Worm (Caenorhabditis elegans) whole organism, L1 larva: ENCODE measurements around the gene fbxc-12.
A peak's percentile ranks its signal among the peaks of the same experiment; 100 is the strongest.

Experiments
- C16A3.4 ChIP-seq: fragments of 150-350 bp; optimal IDR thresholded peaks from 2 replicates; lab custom pipeline; 2014; ENCODE audit warnings: missing biosample characterization, missing genetic modification characterization
- aly-2 ChIP-seq: fragments of 150-350 bp; optimal IDR thresholded peaks from 2 replicates; lab custom pipeline; 2014; ENCODE audit warnings: missing biosample characterization, missing genetic modification characterization
- blmp-1 ChIP-seq: fragments of 150-350 bp; optimal IDR thresholded peaks from 2 replicates; lab custom pipeline; 2014; ENCODE audit warnings: missing biosample characterization, missing genetic modification characterization
- ceh-63 ChIP-seq: fragments of 200-800 bp; sonication (Bioruptor generic); optimal IDR thresholded peaks from 2 replicates; lab custom pipeline; 2018; ENCODE audit warnings: mild to moderate bottlenecking, missing genetic modification characterization, missing compliant biosample characterization
- ces-1 ChIP-seq: fragments of 150-350 bp; optimal IDR thresholded peaks from 2 replicates; lab custom pipeline; 2014; ENCODE audit warnings: missing biosample characterization, missing genetic modification reagents, missing genetic modification characterization
- dsc-1 ChIP-seq: sonication (generic microtip); optimal IDR thresholded peaks from 2 replicates; lab custom pipeline; 2016; ENCODE audit warnings: mild to moderate bottlenecking, missing genetic modification characterization, missing compliant biosample characterization
- efl-1 ChIP-seq, 4 experiments: fragments of 150-350 bp; optimal IDR thresholded peaks in 3 of 4; peaks in 1 of 4; 1 replicate in 1 of 4; 2 replicates in 3 of 4; lab custom pipeline; 2014; ENCODE audit warnings: missing biosample characterization in 2 of 4, missing genetic modification characterization in 2 of 4, missing genetic modification reagents in 2 of 4
- egl-27 ChIP-seq, 2 experiments: fragments of 150-350 bp in 1 of 2; sonication (generic microtip); optimal IDR thresholded peaks; 3 replicates each; lab custom pipeline; 2017 to 2018; ENCODE audit warnings: missing biosample characterization in 2 of 2, missing genetic modification characterization in 2 of 2, missing genetic modification reagents in 2 of 2
- elt-2 ChIP-seq: sonication (generic microtip); optimal IDR thresholded peaks from 2 replicates; lab custom pipeline; 2016; ENCODE audit warnings: missing genetic modification characterization, mild to moderate bottlenecking, inconsistent platforms, missing compliant biosample characterization, missing genetic modification reagents
- fkh-10 ChIP-seq: sonication (generic microtip); optimal IDR thresholded peaks from 2 replicates; lab custom pipeline; 2017; ENCODE audit warnings: missing biosample characterization, missing genetic modification reagents, missing genetic modification characterization
- fkh-4 ChIP-seq: sonication (generic microtip); optimal IDR thresholded peaks from 2 replicates; lab custom pipeline; 2016; ENCODE audit warnings: missing compliant biosample characterization, missing genetic modification characterization, borderline replicate concordance
- fos-1 ChIP-seq: fragments of 150-350 bp; optimal IDR thresholded peaks from 2 replicates; lab custom pipeline; 2014; ENCODE audit warnings: missing biosample characterization, missing genetic modification characterization
- hlh-4 ChIP-seq: sonication (generic microtip); optimal IDR thresholded peaks from 2 replicates; lab custom pipeline; 2016; ENCODE audit warnings: mild to moderate bottlenecking, missing genetic modification characterization, missing compliant biosample characterization
- jun-1 ChIP-seq: fragments of 150-350 bp; optimal IDR thresholded peaks from 2 replicates; lab custom pipeline; 2014; ENCODE audit warnings: missing biosample characterization, missing genetic modification reagents, missing genetic modification characterization
- lin-13 ChIP-seq: fragments of 150-350 bp; optimal IDR thresholded peaks from 2 replicates; lab custom pipeline; 2014; ENCODE audit warnings: missing biosample characterization, missing genetic modification reagents, missing genetic modification characterization
- lin-14 ChIP-seq: fragments of 200-800 bp; sonication (Bioruptor generic); optimal IDR thresholded peaks from 2 replicates; lab custom pipeline; 2018; ENCODE audit warnings: mild to moderate bottlenecking, missing genetic modification characterization, moderate library complexity, missing compliant biosample characterization
- lin-35 ChIP-seq, 2 experiments: fragments of 150-350 bp; optimal IDR thresholded peaks; 2 replicates each; lab custom pipeline; 2014; ENCODE audit warnings: missing biosample characterization in 2 of 2, missing genetic modification characterization in 2 of 2, missing genetic modification reagents in 2 of 2
- lin-39 ChIP-seq: fragments of 150-350 bp; optimal IDR thresholded peaks from 2 replicates; lab custom pipeline; 2014; ENCODE audit warnings: missing biosample characterization, missing genetic modification reagents, missing genetic modification characterization
- lir-3 ChIP-seq: sonication (generic microtip); optimal IDR thresholded peaks from 2 replicates; lab custom pipeline; 2016; ENCODE audit warnings: mild to moderate bottlenecking, missing genetic modification characterization, moderate library complexity, missing compliant biosample characterization; ENCODE audit not compliant: poor library complexity
- lsy-2 ChIP-seq, 2 experiments: fragments of 150-350 bp; optimal IDR thresholded peaks; 2 replicates each; lab custom pipeline; 2014; ENCODE audit warnings: missing biosample characterization in 2 of 2, missing genetic modification characterization in 2 of 2
- mab-9 ChIP-seq: fragments of 200-800 bp; sonication (Bioruptor generic); IDR thresholded peaks from 2 replicates; pipeline ENCODE4 v1.3.6; 2022; ENCODE audit warnings: missing genetic modification reagents, missing genetic modification characterization, missing compliant biosample characterization
- mdl-1 ChIP-seq, 2 experiments: fragments of 150-350 bp; optimal IDR thresholded peaks; 2 replicates each; lab custom pipeline; 2014 to 2017; ENCODE audit warnings: missing biosample characterization in 2 of 2, missing genetic modification characterization in 2 of 2, inconsistent platforms in 1 of 2
- mef-2 ChIP-seq: fragments of 150-350 bp; optimal IDR thresholded peaks from 2 replicates; lab custom pipeline; 2014; ENCODE audit warnings: missing biosample characterization, missing genetic modification characterization
- mep-1 ChIP-seq: fragments of 150-350 bp; optimal IDR thresholded peaks from 2 replicates; lab custom pipeline; 2014; ENCODE audit warnings: missing biosample characterization, missing genetic modification characterization
- nhr-11 ChIP-seq: fragments of 150-350 bp; optimal IDR thresholded peaks from 2 replicates; lab custom pipeline; 2014; ENCODE audit warnings: missing biosample characterization, missing genetic modification characterization
- nhr-12 ChIP-seq: sonication (generic microtip); optimal IDR thresholded peaks from 2 replicates; lab custom pipeline; 2017; ENCODE audit warnings: missing biosample characterization, missing genetic modification characterization
- nhr-19 ChIP-seq: fragments of 200-800 bp; sonication (Bioruptor generic); conservative IDR thresholded peaks from 2 replicates; pipeline ENCODE4 v1.3.6; 2022; ENCODE audit warnings: missing genetic modification characterization, missing compliant biosample characterization
- nhr-20 ChIP-seq: sonication (generic microtip); optimal IDR thresholded peaks from 2 replicates; lab custom pipeline; 2016; ENCODE audit warnings: mild to moderate bottlenecking, missing genetic modification characterization, missing compliant biosample characterization
- nhr-47 ChIP-seq: sonication (generic microtip); optimal IDR thresholded peaks from 2 replicates; lab custom pipeline; 2016; ENCODE audit warnings: mild to moderate bottlenecking, missing genetic modification characterization, moderate library complexity, missing compliant biosample characterization
- nhr-84 ChIP-seq: sonication (generic microtip); optimal IDR thresholded peaks from 2 replicates; lab custom pipeline; 2017; ENCODE audit warnings: missing biosample characterization, missing genetic modification characterization
- nhr-85 ChIP-seq: sonication (generic microtip); peaks from one replicate; lab custom pipeline; 2016; ENCODE audit warnings: missing genetic modification characterization, inconsistent platforms, missing compliant biosample characterization
- nhr-90 ChIP-seq: sonication (generic microtip); optimal IDR thresholded peaks from 2 replicates; lab custom pipeline; 2016; ENCODE audit warnings: mild to moderate bottlenecking, missing genetic modification characterization, missing compliant biosample characterization; ENCODE audit not compliant: poor library complexity
- pax-3 ChIP-seq: fragments of 200-800 bp; sonication (Bioruptor generic); optimal IDR thresholded peaks from 2 replicates; lab custom pipeline; 2018; ENCODE audit warnings: mild to moderate bottlenecking, missing genetic modification characterization, moderate library complexity, missing compliant biosample characterization
- rnt-1 ChIP-seq: sonication (generic microtip); optimal IDR thresholded peaks from 2 replicates; lab custom pipeline; 2016; ENCODE audit warnings: mild to moderate bottlenecking, missing genetic modification characterization, moderate library complexity, missing compliant biosample characterization
- snu-23 ChIP-seq: sonication (generic microtip); optimal IDR thresholded peaks from 2 replicates; lab custom pipeline; 2016; ENCODE audit warnings: missing genetic modification characterization, missing compliant biosample characterization
- sox-4 ChIP-seq: sonication (generic microtip); optimal IDR thresholded peaks from 2 replicates; lab custom pipeline; 2016; ENCODE audit warnings: missing genetic modification characterization, missing compliant biosample characterization
- sptf-1 ChIP-seq: fragments of 150-350 bp; optimal IDR thresholded peaks from 2 replicates; lab custom pipeline; 2014; ENCODE audit warnings: missing biosample characterization, missing genetic modification characterization
- tbx-2 ChIP-seq: sonication (generic microtip); optimal IDR thresholded peaks from 2 replicates; lab custom pipeline; 2016; ENCODE audit warnings: missing genetic modification characterization, missing compliant biosample characterization
- tlp-1 ChIP-seq: fragments of 150-350 bp; optimal IDR thresholded peaks from 2 replicates; lab custom pipeline; 2014; ENCODE audit warnings: missing biosample characterization, missing genetic modification characterization
- unc-130 ChIP-seq: fragments of 150-350 bp; optimal IDR thresholded peaks from 2 replicates; lab custom pipeline; 2017; ENCODE audit warnings: missing biosample characterization, missing genetic modification characterization, inconsistent platforms
- unc-30 ChIP-seq: sonication (generic microtip); optimal IDR thresholded peaks from 2 replicates; lab custom pipeline; 2017; ENCODE audit warnings: missing biosample characterization, missing genetic modification characterization
- vab-15 ChIP-seq: sonication (generic microtip); optimal IDR thresholded peaks from 2 replicates; lab custom pipeline; 2017; ENCODE audit warnings: missing genotype, mild to moderate bottlenecking, missing genetic modification characterization, missing compliant biosample characterization
- xbp-1 ChIP-seq: sonication (generic microtip); optimal IDR thresholded peaks from 2 replicates; lab custom pipeline; 2016; ENCODE audit warnings: missing genetic modification characterization, missing compliant biosample characterization
- zag-1 ChIP-seq: fragments of 150-350 bp; optimal IDR thresholded peaks from 2 replicates; lab custom pipeline; 2014; ENCODE audit warnings: missing biosample characterization, missing genetic modification characterization
- zip-4 ChIP-seq: fragments of 200-800 bp; sonication (Bioruptor generic); optimal IDR thresholded peaks from 2 replicates; lab custom pipeline; 2018; ENCODE audit warnings: mild to moderate bottlenecking, missing genetic modification characterization, moderate library complexity, missing compliant biosample characterization
- ztf-11 ChIP-seq, 2 experiments: sonication (generic microtip); optimal IDR thresholded peaks; 2 replicates each; lab custom pipeline; 2016 to 2017; ENCODE audit warnings: missing genetic modification characterization in 2 of 2, missing biosample characterization in 1 of 2, missing compliant biosample characterization in 1 of 2
- ztf-4 ChIP-seq: fragments of 150-350 bp; optimal IDR thresholded peaks from 2 replicates; lab custom pipeline; 2014; ENCODE audit warnings: missing biosample characterization, missing genetic modification characterization

fbxc-12 gene

DNA sequence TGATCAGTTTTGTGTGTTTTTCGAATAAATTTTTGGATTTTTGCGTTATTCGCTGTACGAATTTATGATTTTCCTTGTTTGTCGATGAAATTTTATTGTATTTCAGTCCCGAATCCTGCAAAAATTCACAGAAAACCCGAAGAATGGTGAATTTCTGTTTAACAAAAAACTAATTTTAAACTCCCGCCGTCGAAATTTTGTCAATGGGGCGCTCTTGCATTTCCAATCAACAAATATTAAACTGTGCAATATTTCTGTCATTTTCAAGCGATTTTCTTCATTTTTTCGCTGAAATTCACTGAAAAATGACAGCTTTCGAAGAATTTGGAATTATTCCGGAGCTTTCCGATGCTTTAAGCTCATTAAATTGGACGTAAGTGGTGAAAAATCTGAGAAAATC is 30.4 kb upstream of the fbxc-12 start, which contains the start of gene Y55F3BR.1 (continued):
- TF ChIP-seq aly-2 (tag; lab: Kevin White, UChicago) (peak; percentile 35), nhr-85 (peak; percentile 75), fos-1 (tag; lab: Kevin White, UChicago) (peak; percentile 63)

DNA sequence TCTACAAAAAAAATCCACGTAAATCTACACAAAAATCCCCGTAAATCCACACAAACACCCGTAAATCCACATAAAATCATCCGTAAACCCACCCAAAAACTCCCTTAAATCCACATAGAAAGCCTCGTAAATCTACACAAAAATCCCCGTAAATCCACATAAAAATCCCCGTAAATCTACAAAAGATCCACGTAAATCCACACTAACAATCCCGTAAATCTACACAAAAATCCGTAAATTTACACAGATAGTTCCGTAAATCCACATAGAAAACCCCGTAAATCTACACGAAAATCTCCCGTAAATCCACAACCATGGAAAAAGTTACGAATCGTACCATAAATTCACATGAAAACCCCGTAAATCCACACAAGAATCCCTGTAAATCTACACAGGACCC is 26.4 kb upstream of the fbxc-12 start:
- TF ChIP-seq C16A3.4 (tag; lab: Kevin White, UChicago) (no peak), fkh-10 (GFP tag; lab: Kevin White, UChicago) (no peak), ztf-4 (tag; lab: Kevin White, UChicago) (no peak), lin-35 (GFP tag; optimal IDR thresholded peaks at IDR 0.05; lab: Kevin White, UChicago) (no peak), mdl-1 (tag; optimal IDR thresholded peaks at IDR 0.05; lab: Kevin White, UChicago) (no peak), efl-1 (optimal IDR thresholded peaks at IDR 0.05; lab: Kevin White, UChicago) (no peak), efl-1 (GFP tag; optimal IDR thresholded peaks at IDR 0.05 in 1 of 2; lab: Kevin White, UChicago) (no peak), fkh-4 (tag; lab: Kevin White, UChicago) (no peak), mab-9 (GFP tag; lab: Robert Waterston, UW) (no peak), nhr-84 (tag; lab: Kevin White, UChicago) (no peak)

DNA sequence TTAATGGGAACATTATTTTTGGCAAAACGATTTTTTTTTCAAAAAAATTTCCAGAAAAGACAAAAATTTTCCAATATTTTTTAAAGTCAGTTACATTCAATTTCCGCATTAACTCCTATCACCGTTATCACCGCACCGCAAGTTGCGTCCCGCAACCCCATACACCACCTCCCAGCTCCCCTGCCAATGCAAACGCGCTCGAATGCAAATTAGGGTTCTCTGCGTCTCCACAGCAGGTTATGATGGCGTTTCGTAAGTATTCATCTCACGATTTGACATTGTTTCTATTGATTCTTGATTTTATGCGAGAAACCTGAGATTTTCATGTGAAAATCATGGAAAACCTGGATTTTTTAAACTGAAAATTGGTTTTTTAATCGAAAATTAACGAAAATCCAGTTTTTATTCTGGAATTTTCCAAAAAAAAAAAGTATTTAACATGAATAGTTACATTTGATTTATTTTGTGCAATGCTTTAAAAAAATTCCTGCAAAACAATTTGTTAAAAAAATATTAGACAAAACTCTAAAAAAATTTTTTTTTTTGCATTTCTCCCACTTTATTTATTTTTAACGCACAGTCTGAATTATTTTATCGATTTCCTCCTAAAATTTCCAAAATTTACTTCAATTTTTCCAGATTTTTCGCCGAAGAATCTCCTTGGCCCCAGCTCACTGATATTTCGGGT is 20.2 kb upstream of the fbxc-12 start, which contains the start of gene mak-2:
mak-2 (plus strand) TSS at position 638 of the 688 bp plus-strand sequence.
- no peak for TF ChIP-seq mef-2 (tag; lab: Kevin White, UChicago)
- peak; percentile 60 for TF ChIP-seq nhr-20
- TF ChIP-seq pax-3: no peak
- peak; percentile 60 for TF ChIP-seq blmp-1 (tag; lab: Kevin White, UChicago)
- TF ChIP-seq zag-1 (tag; lab: Kevin White, UChicago): no peak
- no peak for TF ChIP-seq ceh-63 (GFP tag; lab: Kevin White, UChicago)
- peak; percentile 63 for TF ChIP-seq nhr-19 (GFP tag; lab: Robert Waterston, UW)
- peak; percentile 69 to 85 for TF ChIP-seq lsy-2 (tag; optimal IDR thresholded peaks at IDR 0.05; lab: Kevin White, UChicago)
- peak; percentile 15 for TF ChIP-seq nhr-85
- peak in 1 of 2 experiments; percentile 11 for TF ChIP-seq ztf-11 (tag; optimal IDR thresholded peaks at IDR 0.05; lab: Kevin White, UChicago)
- peak; percentile 71 for TF ChIP-seq dsc-1 (tag; lab: Kevin White, UChicago)
- TF ChIP-seq egl-27 (tag; optimal IDR thresholded peaks at IDR 0.05; lab: Kevin White, UChicago): no peak
- TF ChIP-seq lin-13: peak; percentile 64
- peak; percentile 69 for TF ChIP-seq lin-14 (GFP tag; lab: Kevin White, UChicago)
- no peak for TF ChIP-seq lir-3 (tag; lab: Kevin White, UChicago)
- no peak for TF ChIP-seq nhr-12 (tag; lab: Kevin White, UChicago)
- no peak for TF ChIP-seq ces-1
- TF ChIP-seq tbx-2: peak; percentile 37
- TF ChIP-seq snu-23 (GFP tag; lab: Kevin White, UChicago): peak; percentile 77
- peak in 1 of 2 experiments; percentile 56 for TF ChIP-seq mdl-1 (tag; optimal IDR thresholded peaks at IDR 0.05; lab: Kevin White, UChicago)
- TF ChIP-seq nhr-84 (tag; lab: Kevin White, UChicago): no peak
- TF ChIP-seq unc-30: no peak
- TF ChIP-seq mep-1: peak; percentile 83
- peak; percentile 84 for TF ChIP-seq rnt-1 (tag; lab: Kevin White, UChicago)
- TF ChIP-seq jun-1 (tag; lab: Kevin White, UChicago): peak; percentile 48
- no peak for TF ChIP-seq lin-39 (tag; lab: Kevin White, UChicago)
- TF ChIP-seq ztf-4 (tag; lab: Kevin White, UChicago): no peak
- peak; percentile 98 for TF ChIP-seq vab-15 (tag; lab: Kevin White, UChicago)
- TF ChIP-seq nhr-47 (tag; lab: Kevin White, UChicago): peak; percentile 72
- peak; percentile 25 for TF ChIP-seq nhr-90
- TF ChIP-seq unc-130: peak; percentile 61
- peak; percentile 36 for TF ChIP-seq elt-2
- no peak for TF ChIP-seq sptf-1 (tag; lab: Kevin White, UChicago)
- TF ChIP-seq lin-35 (GFP tag; optimal IDR thresholded peaks at IDR 0.05; lab: Kevin White, UChicago): peak; percentile 84 to 90
- TF ChIP-seq tlp-1 (tag; lab: Kevin White, UChicago): no peak
- no peak for TF ChIP-seq zip-4 (GFP tag; lab: Kevin White, UChicago)
- TF ChIP-seq hlh-4 (tag; lab: Kevin White, UChicago): no peak
- no peak for TF ChIP-seq sox-4 (tag; lab: Kevin White, UChicago)
- peak; percentile 82 for TF ChIP-seq xbp-1 (tag; lab: Kevin White, UChicago)
- no peak for TF ChIP-seq nhr-11 (tag; lab: Kevin White, UChicago)
